Worm (Caenorhabditis elegans) whole organism, L2 larva: ENCODE results near the gene ttx-1.

Experiments used
- aly-2 ChIP-seq: fragments of 150-350 bp; optimal IDR thresholded peaks from 2 replicates; lab custom pipeline; 2014; ENCODE audit warnings: missing biosample characterization, missing genetic modification characterization
- crh-2 ChIP-seq: sonication (generic microtip); optimal IDR thresholded peaks from 2 replicates; lab custom pipeline; 2017; ENCODE audit warnings: missing biosample characterization, missing genetic modification characterization
- gmeb-1 ChIP-seq: fragments of 150-350 bp; optimal IDR thresholded peaks from 2 replicates; lab custom pipeline; 2014; ENCODE audit warnings: missing biosample characterization, missing genetic modification characterization
- nhr-25 ChIP-seq: fragments of 150-350 bp; sonication (generic microtip); optimal IDR thresholded peaks from 3 replicates; lab custom pipeline; 2014; ENCODE audit warnings: missing biosample characterization, missing genetic modification characterization

Gene ttx-1

DNA sequence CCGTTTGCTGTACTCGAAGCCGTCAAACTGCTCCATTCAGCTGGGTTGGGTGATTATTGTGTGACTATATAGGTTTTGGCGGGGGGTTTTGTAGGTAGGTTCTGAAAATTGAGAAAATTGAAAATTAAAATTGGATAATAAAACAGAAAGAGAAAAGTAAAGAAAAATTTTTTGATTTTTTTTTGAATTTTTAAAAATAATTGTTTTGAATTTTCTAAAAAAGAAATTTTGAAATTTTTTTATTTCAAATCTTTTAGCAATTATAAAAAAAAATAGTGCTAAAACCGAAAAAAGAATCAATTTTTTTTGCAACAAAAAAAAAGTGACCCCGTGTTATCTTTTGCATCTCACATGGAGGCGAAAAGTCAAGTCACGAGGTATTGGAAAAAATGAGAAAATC lies 59.6 kb downstream of the ttx-1 start, which contains the start of gene unc-51:
Gene unc-51, minus strand, starts transcription at position 101 of the 400 bp plus-strand sequence.
- peak; percentile 41 for TF ChIP-seq gmeb-1
- TF ChIP-seq aly-2: no peak
- peak; percentile 28 for TF ChIP-seq crh-2 (tag; lab: Kevin White, UChicago)
- TF ChIP-seq nhr-25: peak; percentile 9
